Worm (Caenorhabditis elegans) whole organism, L3 larva: ENCODE results near the gene C09B9.85.

ENCODE experiments used
- R02D3.7 ChIP-seq: fragments of 150-350 bp; optimal IDR thresholded peaks from 2 replicates; lab custom pipeline; 2014; ENCODE audit warnings: missing biosample characterization, missing genetic modification characterization
- ZK546.5 ChIP-seq: sonication (generic microtip); optimal IDR thresholded peaks from 2 replicates; lab custom pipeline; 2017; ENCODE audit warnings: missing biosample characterization, missing genetic modification characterization
- aly-2 ChIP-seq: fragments of 150-350 bp; optimal IDR thresholded peaks from 2 replicates; lab custom pipeline; 2014; ENCODE audit warnings: missing biosample characterization, missing genetic modification characterization
- ama-1 ChIP-seq: fragments of 150-350 bp; optimal IDR thresholded peaks from 2 replicates; lab custom pipeline; 2018
- ceh-28 ChIP-seq: fragments of 150-350 bp; optimal IDR thresholded peaks from 2 replicates; lab custom pipeline; 2014; ENCODE audit warnings: missing biosample characterization, missing genetic modification reagents, missing genetic modification characterization
- ceh-82 ChIP-seq: fragments of 150-350 bp; optimal IDR thresholded peaks from 2 replicates; lab custom pipeline; 2014; ENCODE audit warnings: missing biosample characterization, missing genetic modification characterization
- ceh-9 ChIP-seq: sonication (generic microtip); optimal IDR thresholded peaks from 2 replicates; lab custom pipeline; 2018; ENCODE audit warnings: missing biosample characterization, missing genetic modification characterization
- daf-12 ChIP-seq: fragments of 150-350 bp; optimal IDR thresholded peaks from 2 replicates; lab custom pipeline; 2014; ENCODE audit warnings: missing biosample characterization, missing genetic modification reagents, missing genetic modification characterization
- egl-27 ChIP-seq: sonication (generic microtip); optimal IDR thresholded peaks from 4 replicates; lab custom pipeline; 2017; ENCODE audit warnings: missing biosample characterization, missing genetic modification reagents, missing genetic modification characterization
- egl-5 ChIP-seq: fragments of 150-350 bp; optimal IDR thresholded peaks from 2 replicates; lab custom pipeline; 2017; ENCODE audit warnings: missing biosample characterization, missing genetic modification reagents, missing genetic modification characterization, inconsistent platforms
- elt-1 ChIP-seq: fragments of 150-350 bp; optimal IDR thresholded peaks from 2 replicates; lab custom pipeline; 2014; ENCODE audit warnings: missing biosample characterization, missing genetic modification characterization
- elt-2 ChIP-seq: sonication (generic microtip); optimal IDR thresholded peaks from 2 replicates; lab custom pipeline; 2016; ENCODE audit warnings: missing genetic modification reagents, mild to moderate bottlenecking, missing genetic modification characterization, missing compliant biosample characterization
- eor-1 ChIP-seq, 2 experiments: fragments of 150-350 bp; optimal IDR thresholded peaks; 2 replicates each; lab custom pipeline; 2014 to 2018; ENCODE audit warnings: missing biosample characterization in 2 of 2, missing genetic modification characterization in 2 of 2
- fkh-10 ChIP-seq: sonication (generic microtip); optimal IDR thresholded peaks from 2 replicates; lab custom pipeline; 2017; ENCODE audit warnings: missing biosample characterization, missing genetic modification reagents, missing genetic modification characterization
- fkh-2 ChIP-seq: fragments of 150-350 bp; optimal IDR thresholded peaks from 2 replicates; lab custom pipeline; 2014; ENCODE audit warnings: missing biosample characterization, missing genetic modification reagents, missing genetic modification characterization
- fos-1 ChIP-seq: fragments of 150-350 bp; optimal IDR thresholded peaks from 2 replicates; lab custom pipeline; 2014; ENCODE audit warnings: missing biosample characterization, missing genetic modification characterization
- jun-1 ChIP-seq: fragments of 150-350 bp; optimal IDR thresholded peaks from 2 replicates; lab custom pipeline; 2014; ENCODE audit warnings: missing biosample characterization, missing genetic modification reagents, missing genetic modification characterization
- lin-15B ChIP-seq: fragments of 150-350 bp; optimal IDR thresholded peaks from 2 replicates; lab custom pipeline; 2014; ENCODE audit warnings: missing biosample characterization, missing genetic modification characterization
- lin-39 ChIP-seq: fragments of 150-350 bp; optimal IDR thresholded peaks from 2 replicates; lab custom pipeline; 2018; ENCODE audit warnings: missing biosample characterization, missing genetic modification reagents, missing genetic modification characterization
- lsy-12 ChIP-seq: sonication (generic microtip); optimal IDR thresholded peaks from 2 replicates; lab custom pipeline; 2016; ENCODE audit warnings: mild to moderate bottlenecking, missing genetic modification characterization, missing compliant biosample characterization
- mdl-1 ChIP-seq: fragments of 150-350 bp; optimal IDR thresholded peaks from 2 replicates; lab custom pipeline; 2014; ENCODE audit warnings: missing biosample characterization, missing genetic modification characterization
- mml-1 ChIP-seq: fragments of 150-350 bp; sonication (generic microtip); optimal IDR thresholded peaks from 3 replicates; lab custom pipeline; 2014; ENCODE audit warnings: missing biosample characterization, missing genetic modification characterization
- nhr-11 ChIP-seq: fragments of 150-350 bp; optimal IDR thresholded peaks from 2 replicates; lab custom pipeline; 2014; ENCODE audit warnings: missing biosample characterization, missing genetic modification characterization
- nhr-12 ChIP-seq: fragments of 150-350 bp; optimal IDR thresholded peaks from 2 replicates; lab custom pipeline; 2014; ENCODE audit warnings: missing biosample characterization, missing genetic modification characterization
- nhr-237 ChIP-seq: fragments of 150-350 bp; optimal IDR thresholded peaks from 2 replicates; lab custom pipeline; 2014; ENCODE audit warnings: missing biosample characterization, missing genetic modification characterization
- nhr-28 ChIP-seq: fragments of 150-350 bp; optimal IDR thresholded peaks from 2 replicates; lab custom pipeline; 2014; ENCODE audit warnings: missing biosample characterization, missing genetic modification characterization
- nhr-43 ChIP-seq: sonication (generic microtip); optimal IDR thresholded peaks from 2 replicates; lab custom pipeline; 2016; ENCODE audit warnings: mild to moderate bottlenecking, missing genetic modification characterization, missing compliant biosample characterization; ENCODE audit not compliant: poor library complexity, severe bottlenecking
- nhr-67 ChIP-seq: fragments of 150-350 bp; optimal IDR thresholded peaks from 2 replicates; lab custom pipeline; 2014; ENCODE audit warnings: missing biosample characterization, missing genetic modification characterization
- nhr-77 ChIP-seq: fragments of 150-350 bp; optimal IDR thresholded peaks from 2 replicates; lab custom pipeline; 2014; ENCODE audit warnings: missing biosample characterization, missing genetic modification characterization
- pha-4 ChIP-seq: fragments of 150-350 bp; optimal IDR thresholded peaks from 2 replicates; lab custom pipeline; 2014; ENCODE audit warnings: missing biosample characterization, missing genetic modification reagents, missing genetic modification characterization
- pqm-1 ChIP-seq: fragments of 150-350 bp; optimal IDR thresholded peaks from 2 replicates; lab custom pipeline; 2017; ENCODE audit warnings: missing biosample characterization, missing genetic modification characterization, inconsistent platforms
- sea-2 ChIP-seq: fragments of 150-350 bp; sonication (generic microtip); optimal IDR thresholded peaks from 4 replicates; lab custom pipeline; 2014; ENCODE audit warnings: missing biosample characterization, missing genetic modification reagents, missing genetic modification characterization
- skn-1 ChIP-seq: fragments of 150-350 bp; optimal IDR thresholded peaks from 2 replicates; lab custom pipeline; 2014; ENCODE audit warnings: missing biosample characterization, missing genetic modification characterization
- snpc-4 ChIP-seq: fragments of 150-350 bp; optimal IDR thresholded peaks from 2 replicates; lab custom pipeline; 2014; ENCODE audit warnings: missing biosample characterization, missing genetic modification characterization
- tbx-2 ChIP-seq: sonication (generic microtip); optimal IDR thresholded peaks from 2 replicates; lab custom pipeline; 2016; ENCODE audit warnings: mild to moderate bottlenecking, missing genetic modification characterization, missing compliant biosample characterization
- unc-39 ChIP-seq: sonication (generic microtip); optimal IDR thresholded peaks from 4 replicates; lab custom pipeline; 2017; ENCODE audit warnings: missing biosample characterization, missing genetic modification characterization
- unc-62 ChIP-seq: fragments of 150-350 bp; sonication (generic microtip); optimal IDR thresholded peaks from 4 replicates; lab custom pipeline; 2014; ENCODE audit warnings: missing biosample characterization, missing genetic modification reagents, missing genetic modification characterization
- zag-1 ChIP-seq: fragments of 150-350 bp; optimal IDR thresholded peaks from 2 replicates; lab custom pipeline; 2014; ENCODE audit warnings: missing biosample characterization, missing genetic modification characterization

C09B9.85 gene

DNA sequence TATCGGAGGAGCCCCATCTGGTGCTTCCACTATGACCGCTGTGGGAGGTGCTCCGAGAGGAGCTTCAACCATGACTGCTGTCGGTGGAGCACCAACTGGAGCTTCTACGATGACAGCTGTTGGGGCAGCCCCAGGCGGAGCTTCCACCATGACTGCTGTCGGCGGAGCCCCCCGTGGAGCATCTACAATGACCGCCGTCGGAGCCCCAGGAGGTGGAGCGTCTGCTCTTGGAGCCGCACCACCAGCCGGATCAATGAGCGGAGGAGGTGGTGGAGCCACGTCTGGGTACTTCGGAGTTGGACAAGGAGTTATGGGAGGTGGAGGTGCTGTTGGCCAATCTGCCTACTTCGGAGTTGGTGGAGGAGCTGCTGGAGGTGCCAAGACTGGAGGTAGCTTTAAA lies 28.6 kb downstream of the C09B9.85 start:
- TF ChIP-seq nhr-237 (tag; lab: Kevin White, UChicago): no peak
- TF ChIP-seq fkh-10 (GFP tag; lab: Kevin White, UChicago): no peak
- TF ChIP-seq aly-2 (tag; lab: Kevin White, UChicago): no peak
- TF ChIP-seq nhr-43 (tag; lab: Kevin White, UChicago): no peak
- no peak for TF ChIP-seq fos-1 (tag; lab: Kevin White, UChicago)
- no peak for TF ChIP-seq sea-2
- TF ChIP-seq nhr-11: no peak
- no peak for TF ChIP-seq lsy-12
- TF ChIP-seq nhr-77 (tag; lab: Kevin White, UChicago): no peak
- TF ChIP-seq lin-15B (tag; lab: Kevin White, UChicago): no peak
- TF ChIP-seq nhr-12 (tag; lab: Kevin White, UChicago): no peak
- TF ChIP-seq fkh-2 (tag; lab: Kevin White, UChicago): no peak
- TF ChIP-seq R02D3.7 (tag; lab: Kevin White, UChicago): no peak
- no peak for TF ChIP-seq ZK546.5 (tag; lab: Kevin White, UChicago)
- TF ChIP-seq pqm-1 (tag; lab: Kevin White, UChicago): no peak
- no peak for TF ChIP-seq nhr-28 (tag; lab: Kevin White, UChicago)
- TF ChIP-seq jun-1 (tag; lab: Kevin White, UChicago): no peak
- no peak for TF ChIP-seq egl-27
- TF ChIP-seq, all 47 proteins: peak for 0

DNA sequence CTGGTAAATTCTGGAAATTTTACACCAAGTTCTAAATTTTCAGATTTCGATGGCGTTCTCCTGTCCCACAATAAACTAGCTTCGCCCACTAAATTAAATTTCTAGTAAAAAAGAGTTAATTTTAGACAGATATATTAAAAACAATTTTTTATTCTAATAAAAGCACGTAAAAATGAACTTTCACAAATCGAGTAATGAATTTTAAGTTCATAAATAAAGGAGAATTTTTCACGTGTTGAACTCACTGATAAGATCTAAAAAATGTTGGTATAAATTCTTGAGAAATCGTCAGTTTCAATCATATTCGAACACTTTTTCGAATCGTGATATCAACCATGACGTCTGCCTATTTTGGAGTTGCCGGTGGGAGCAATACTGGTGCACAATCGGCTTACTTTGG lies 29.7 kb downstream of the C09B9.85 start, which contains the start of gene ssq-2:
Gene ssq-2, plus strand, starts transcription at position 301 of the 400 bp plus-strand sequence.
- TF ChIP-seq mml-1 (no peak), nhr-237 (tag; lab: Kevin White, UChicago) (no peak), ceh-9 (tag; lab: Kevin White, UChicago) (no peak), pha-4 (tag; lab: Kevin White, UChicago) (no peak), daf-12 (tag; lab: Kevin White, UChicago) (no peak), egl-5 (tag; lab: Kevin White, UChicago) (no peak), R02D3.7 (tag; lab: Kevin White, UChicago) (no peak), nhr-77 (tag; lab: Kevin White, UChicago) (no peak)

DNA sequence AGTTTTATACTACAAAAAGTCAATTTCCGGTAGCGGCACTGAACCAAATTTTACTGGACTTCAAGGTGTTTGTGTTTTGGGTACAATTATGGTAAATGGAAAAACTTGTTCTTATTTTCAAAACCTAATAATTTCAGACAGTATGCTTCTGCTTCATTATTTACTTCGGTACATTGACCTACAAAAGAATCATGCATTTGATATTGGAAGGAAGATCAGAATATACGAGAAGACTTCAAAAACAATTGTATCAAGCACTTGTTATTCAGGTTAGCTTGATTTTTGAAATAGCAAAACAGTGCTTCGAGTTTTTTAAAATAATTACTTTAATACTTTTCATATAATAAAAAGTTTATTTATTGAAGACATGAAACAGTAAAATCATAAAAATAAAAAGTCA lies 32.4 kb downstream of the C09B9.85 start:
- no peak for TF ChIP-seq mml-1
- TF ChIP-seq nhr-12 (tag; lab: Kevin White, UChicago): no peak
- no peak for TF ChIP-seq tbx-2 (tag; lab: Kevin White, UChicago)
- no peak for TF ChIP-seq nhr-11
- TF ChIP-seq ceh-28 (tag; lab: Kevin White, UChicago): no peak
- TF ChIP-seq nhr-237 (tag; lab: Kevin White, UChicago): no peak
- TF ChIP-seq R02D3.7 (tag; lab: Kevin White, UChicago): no peak
- TF ChIP-seq lin-39 (tag; lab: Kevin White, UChicago): no peak
- no peak for TF ChIP-seq elt-2 (tag; lab: Kevin White, UChicago)
- no peak for TF ChIP-seq pha-4 (tag; lab: Kevin White, UChicago)
- no peak for TF ChIP-seq unc-62 (GFP tag; lab: Kevin White, UChicago)

DNA sequence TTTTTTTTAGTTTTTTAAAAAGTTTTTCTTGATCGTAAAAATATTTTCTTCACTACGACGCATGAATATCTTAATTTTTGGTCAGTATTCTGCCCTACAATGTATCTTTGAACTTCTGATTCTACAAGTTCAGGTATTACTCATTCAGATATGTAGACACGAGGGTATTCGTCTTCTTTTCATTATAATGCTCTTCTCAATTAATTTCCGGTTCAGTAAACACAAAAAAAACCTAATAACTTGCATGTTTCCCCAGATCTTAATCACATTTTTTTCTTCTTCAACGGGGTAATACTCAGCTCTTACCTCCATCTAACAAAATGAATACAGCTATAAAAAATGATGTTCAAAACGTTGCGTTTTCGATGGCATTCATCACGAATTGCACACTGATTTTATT lies 33.5 kb downstream of the C09B9.85 start, which contains the start of gene str-162:
Gene str-162, plus strand, starts transcription at position 301 of the 400 bp plus-strand sequence.
- TF ChIP-seq lsy-12 (no peak), snpc-4 (tag; lab: Kevin White, UChicago) (no peak), pha-4 (tag; lab: Kevin White, UChicago) (no peak), ceh-82 (no peak), ama-1 (no peak), unc-39 (tag; lab: Kevin White, UChicago) (no peak), sea-2 (no peak), fos-1 (tag; lab: Kevin White, UChicago) (no peak), egl-5 (tag; lab: Kevin White, UChicago) (no peak), eor-1 (tag; optimal IDR thresholded peaks at IDR 0.05; lab: Kevin White, UChicago) (no peak), ceh-28 (tag; lab: Kevin White, UChicago) (no peak), fkh-10 (GFP tag; lab: Kevin White, UChicago) (no peak), mdl-1 (tag; lab: Kevin White, UChicago) (no peak), pqm-1 (tag; lab: Kevin White, UChicago) (no peak)

DNA sequence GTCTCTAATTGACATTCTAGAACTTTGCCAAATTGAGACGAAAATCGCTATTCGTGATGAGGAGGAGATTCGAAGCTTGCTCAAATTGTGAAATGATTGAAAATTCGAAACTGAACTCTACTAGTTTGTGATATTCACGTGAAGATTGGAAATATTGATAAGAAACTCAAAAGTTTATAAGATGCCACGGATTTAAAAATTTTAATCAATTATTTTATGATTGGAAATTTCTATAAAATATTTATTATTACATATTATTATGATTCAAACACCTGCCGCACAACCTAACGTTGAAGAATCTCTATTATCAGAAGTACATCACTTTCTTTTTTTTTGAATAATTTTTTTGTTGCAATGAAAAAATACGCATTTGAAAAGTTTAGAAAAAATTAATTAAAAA lies 37.0 kb downstream of the C09B9.85 start, which contains the start of gene E03H12.7:
Gene E03H12.7, minus strand, starts transcription at position 101 of the 400 bp plus-strand sequence.
- no peak for TF ChIP-seq zag-1
- no peak for TF ChIP-seq daf-12 (tag; lab: Kevin White, UChicago)
- no peak for TF ChIP-seq unc-39 (tag; lab: Kevin White, UChicago)
- TF ChIP-seq ceh-82: no peak
- no peak for TF ChIP-seq nhr-77 (tag; lab: Kevin White, UChicago)
- no peak for TF ChIP-seq jun-1 (tag; lab: Kevin White, UChicago)
- no peak for TF ChIP-seq fos-1 (tag; lab: Kevin White, UChicago)
- no peak for TF ChIP-seq mdl-1 (tag; lab: Kevin White, UChicago)
- no peak for TF ChIP-seq nhr-67 (tag; lab: Kevin White, UChicago)
- TF ChIP-seq elt-1 (tag; lab: Kevin White, UChicago): no peak
- TF ChIP-seq skn-1 (tag; lab: Kevin White, UChicago): no peak
- no peak for TF ChIP-seq mml-1
- TF ChIP-seq ceh-28 (tag; lab: Kevin White, UChicago): no peak
- TF ChIP-seq nhr-237 (tag; lab: Kevin White, UChicago): no peak
- TF ChIP-seq snpc-4 (tag; lab: Kevin White, UChicago): no peak
- TF ChIP-seq tbx-2 (tag; lab: Kevin White, UChicago): no peak
- no peak for TF ChIP-seq nhr-12 (tag; lab: Kevin White, UChicago)
- no peak for TF ChIP-seq ZK546.5 (tag; lab: Kevin White, UChicago)
- TF ChIP-seq nhr-11: no peak
